Fruit fly (Drosophila melanogaster) whole organism: ENCODE results near the gene ClpX.

Source experiments
- CG8478 ChIP-seq: fragments of >200 bp; optimal IDR thresholded peaks from 2 replicates; lab custom pipeline; 2018; ENCODE audit warnings: inconsistent platforms
- Dll ChIP-seq: fragments of >200 bp; optimal IDR thresholded peaks from 2 replicates; lab custom pipeline; 2017
- EcR ChIP-seq, 2 experiments: fragments of >200 bp; optimal IDR thresholded peaks; 2 replicates each; lab custom pipeline; 2017; ENCODE audit warnings: missing biosample characterization in 2 of 2, missing genetic modification characterization in 2 of 2, missing genetic modification reagents in 2 of 2
- pan ChIP-seq: fragments of >200 bp; optimal IDR thresholded peaks from 2 replicates; lab custom pipeline; 2017
- psq ChIP-seq: fragments of >200 bp; optimal IDR thresholded peaks from 2 replicates; lab custom pipeline; 2017
- usp ChIP-seq: fragments of >200 bp; optimal IDR thresholded peaks from 2 replicates; lab custom pipeline; 2017; ENCODE audit warnings: missing biosample characterization, missing genetic modification characterization, mixed read lengths

Gene ClpX

DNA sequence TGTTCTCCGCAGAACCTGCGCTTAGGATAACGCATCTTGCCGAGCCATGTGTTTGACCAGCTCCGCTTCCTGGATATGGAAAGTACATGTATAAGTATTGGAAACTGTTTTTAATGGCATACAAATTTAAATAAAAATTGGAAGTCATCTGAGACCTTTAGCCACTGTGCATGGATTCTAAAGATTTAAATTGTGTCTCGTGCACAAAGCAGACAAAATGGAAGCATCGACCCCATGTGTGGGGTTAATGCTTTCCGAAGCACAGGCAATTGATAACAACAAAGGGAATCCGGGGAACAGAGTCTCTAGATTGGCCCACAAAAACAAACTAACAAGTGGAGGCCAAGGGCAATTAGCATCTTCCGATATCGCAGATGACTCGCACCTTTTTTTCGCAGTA, 1.7 kb downstream of the ClpX start:
- no peak for TF ChIP-seq usp (GFP tag; lab: Kevin White, UChicago)
- no peak for TF ChIP-seq CG8478 (lab: Kevin White, UChicago)
- TF ChIP-seq pan: no peak
- TF ChIP-seq psq: no peak
- TF ChIP-seq Dll (lab: Kevin White, UChicago): no peak
- TF ChIP-seq EcR (GFP tag; optimal IDR thresholded peaks at IDR 0.05; lab: Kevin White, UChicago): no peak

DNA sequence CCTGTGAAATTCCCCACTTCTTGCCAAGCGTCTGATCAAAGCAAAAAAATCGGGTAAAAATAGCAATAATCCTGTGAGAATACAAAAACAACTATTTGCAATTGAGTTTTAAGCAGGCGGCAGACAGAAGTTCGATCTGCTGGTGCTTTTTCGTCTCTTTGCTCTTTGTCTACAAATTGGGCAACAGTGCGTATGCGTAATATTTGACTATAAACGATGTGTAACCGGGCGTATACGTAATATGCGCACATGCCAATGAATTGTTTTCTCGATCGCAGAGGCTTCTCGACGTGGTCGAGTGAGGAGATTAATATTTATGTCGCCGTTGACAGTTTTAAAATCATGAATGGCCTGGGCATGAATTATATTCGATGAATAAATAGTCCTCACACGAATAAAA, 8.2 kb downstream of the ClpX start:
- TF ChIP-seq psq (no peak), pan (no peak), CG8478 (lab: Kevin White, UChicago) (no peak)

DNA sequence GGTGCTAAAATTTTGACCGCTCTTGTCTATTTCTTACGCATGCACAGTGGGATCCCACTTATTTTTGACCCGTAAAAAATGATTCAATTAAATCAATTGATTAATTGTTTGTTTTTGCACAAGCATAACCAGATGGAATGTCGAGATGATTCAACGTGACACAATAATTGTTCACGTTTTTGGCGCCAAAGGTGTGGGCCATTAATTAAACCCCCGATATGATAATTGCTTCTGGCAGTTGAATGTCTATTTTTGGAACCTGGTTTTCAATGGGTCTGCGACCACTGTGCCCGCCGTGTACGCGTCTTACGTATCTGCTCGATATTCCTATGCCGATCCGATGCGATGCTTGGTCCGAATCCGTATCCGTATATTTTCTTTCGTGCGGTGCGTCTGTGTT, 11.4 kb downstream of the ClpX start:
- no peak for TF ChIP-seq psq
- no peak for TF ChIP-seq CG8478 (lab: Kevin White, UChicago)
- TF ChIP-seq EcR (GFP tag; optimal IDR thresholded peaks at IDR 0.05; lab: Kevin White, UChicago): no peak
- TF ChIP-seq Dll (lab: Kevin White, UChicago): no peak
- TF ChIP-seq pan: no peak
- no peak for TF ChIP-seq usp (GFP tag; lab: Kevin White, UChicago)

DNA sequence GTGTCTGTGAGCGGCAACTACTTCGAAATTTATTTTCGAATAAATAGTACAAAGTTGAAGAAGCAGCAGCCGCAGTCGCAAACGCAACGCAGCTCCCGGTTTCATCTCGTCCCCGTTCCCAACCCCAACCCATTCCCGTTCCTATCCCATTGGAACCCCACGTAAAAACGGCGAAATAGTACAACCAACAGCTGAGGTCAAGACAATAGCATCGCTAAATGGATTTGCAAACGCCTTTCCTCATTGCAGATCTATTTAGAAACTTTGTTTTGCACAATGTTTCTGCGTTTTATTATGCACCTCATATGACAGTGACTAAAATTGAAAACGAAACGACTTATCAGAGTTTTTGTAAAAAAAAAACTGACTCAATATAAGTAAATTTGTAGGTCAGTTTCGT, 12.1 kb downstream of the ClpX start:
- TF ChIP-seq usp (GFP tag; lab: Kevin White, UChicago) (no peak), pan (no peak), CG8478 (lab: Kevin White, UChicago) (no peak), EcR (GFP tag; optimal IDR thresholded peaks at IDR 0.05; lab: Kevin White, UChicago) (no peak), psq (no peak), Dll (lab: Kevin White, UChicago) (no peak)

DNA sequence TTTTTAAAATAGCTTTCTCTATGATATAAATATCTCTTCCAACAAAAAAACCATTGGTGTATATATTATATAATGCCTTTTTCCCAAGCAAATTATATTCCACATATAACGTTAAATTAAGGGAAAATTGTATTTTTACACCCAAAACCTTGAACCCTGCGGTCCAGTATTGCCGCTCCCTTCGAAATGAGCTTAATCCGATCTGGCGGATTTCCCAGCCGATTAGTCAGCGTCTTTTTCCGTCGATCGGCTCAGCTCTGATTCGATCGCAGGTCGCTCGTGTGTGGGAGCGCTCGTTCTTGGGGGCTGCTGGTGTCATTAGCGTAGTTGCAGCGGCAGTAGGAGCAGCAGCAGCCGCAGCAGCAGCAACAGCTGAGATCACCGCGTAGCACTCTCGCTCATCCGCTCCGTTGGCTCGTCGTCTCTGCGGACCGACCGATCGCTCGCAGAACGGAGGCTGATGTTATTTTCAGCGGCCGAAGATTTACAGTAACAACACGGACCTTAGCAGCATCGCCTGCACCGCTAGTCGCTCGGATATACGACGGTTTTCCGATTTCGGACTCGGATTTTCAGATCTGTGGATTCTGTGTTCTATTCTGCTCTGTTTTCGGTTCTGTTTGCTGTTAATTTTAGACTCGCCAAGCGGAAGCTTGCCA, 13.0 kb downstream of the ClpX start, which contains the start of gene CG4733:
CG4733 (plus strand) TSS at position 350 of the 659 bp plus-strand sequence.
- TF ChIP-seq Dll (lab: Kevin White, UChicago): no peak
- TF ChIP-seq psq: no peak
- TF ChIP-seq CG8478 (lab: Kevin White, UChicago): no peak
- no peak for TF ChIP-seq pan
- TF ChIP-seq EcR (GFP tag; optimal IDR thresholded peaks at IDR 0.05; lab: Kevin White, UChicago): no peak
- no peak for TF ChIP-seq usp (GFP tag; lab: Kevin White, UChicago)

DNA sequence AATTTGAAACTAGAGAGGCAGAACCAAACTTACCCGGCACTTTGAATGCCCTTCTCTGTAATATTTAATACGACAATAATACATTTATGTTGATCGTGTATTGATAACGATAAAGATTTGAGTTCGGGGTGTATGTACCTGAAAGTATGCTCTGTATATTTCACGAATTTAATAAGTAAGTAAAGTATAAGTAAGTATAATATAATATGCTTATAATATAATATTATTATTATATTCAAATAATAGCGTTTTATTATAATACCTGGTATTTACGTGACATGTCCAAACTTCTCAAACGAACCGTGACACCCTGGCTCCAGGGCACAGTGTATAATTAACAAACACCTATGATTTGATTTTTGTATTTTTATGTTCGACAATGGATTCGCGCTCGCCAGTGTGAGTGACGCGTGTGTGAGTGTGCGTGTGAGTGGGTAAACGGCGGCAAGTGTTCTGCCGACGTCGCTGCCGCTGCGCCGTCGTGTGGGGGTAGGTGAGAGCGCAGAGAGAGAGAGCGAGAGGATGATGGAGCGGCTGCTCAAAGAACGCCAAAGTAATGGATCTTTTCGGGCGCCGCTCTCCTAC, 13.8 kb downstream of the ClpX start:
- TF ChIP-seq Dll (lab: Kevin White, UChicago) (peak; percentile 82), CG8478 (lab: Kevin White, UChicago) (no peak), EcR (GFP tag; optimal IDR thresholded peaks at IDR 0.05; lab: Kevin White, UChicago) (no peak), psq (no peak), usp (GFP tag; lab: Kevin White, UChicago) (no peak), pan (no peak)

DNA sequence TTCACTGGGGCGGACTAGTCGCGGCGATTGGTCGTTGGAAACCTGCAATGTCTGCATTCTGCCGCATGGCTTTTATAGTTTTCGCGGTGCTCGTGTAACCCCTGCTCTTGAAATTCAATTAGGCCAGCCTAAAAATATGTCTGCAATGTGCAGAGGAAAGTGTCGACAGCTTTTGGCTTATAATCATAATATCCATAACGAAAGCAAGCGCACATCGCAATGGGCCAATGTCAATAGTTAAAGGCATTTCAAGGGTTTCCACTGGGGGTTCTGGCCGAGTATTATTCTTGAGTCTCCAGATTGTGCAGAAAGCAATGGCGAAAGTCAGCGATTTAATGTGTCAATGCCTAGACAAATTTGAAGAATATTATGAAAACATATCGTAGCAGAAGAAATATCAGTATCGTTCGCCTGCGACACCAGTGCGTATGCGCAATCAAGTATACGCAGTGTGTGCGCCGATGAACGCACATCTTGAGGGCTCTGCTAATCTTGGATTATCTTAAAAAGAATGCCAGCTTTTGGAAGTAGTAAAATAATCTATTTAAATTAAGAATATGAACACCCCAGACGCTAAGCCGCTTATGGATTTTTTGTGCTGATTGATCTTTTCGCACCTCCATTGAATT, 15.2 kb downstream of the ClpX start, which contains the start of gene ninaE:
ninaE (minus strand) TSS at position 51 of the 629 bp plus-strand sequence.
- no peak for TF ChIP-seq psq
- TF ChIP-seq pan: no peak
- no peak for TF ChIP-seq EcR (GFP tag; optimal IDR thresholded peaks at IDR 0.05; lab: Kevin White, UChicago)
- TF ChIP-seq usp (GFP tag; lab: Kevin White, UChicago): no peak
- TF ChIP-seq Dll (lab: Kevin White, UChicago): no peak
- no peak for TF ChIP-seq CG8478 (lab: Kevin White, UChicago)

DNA sequence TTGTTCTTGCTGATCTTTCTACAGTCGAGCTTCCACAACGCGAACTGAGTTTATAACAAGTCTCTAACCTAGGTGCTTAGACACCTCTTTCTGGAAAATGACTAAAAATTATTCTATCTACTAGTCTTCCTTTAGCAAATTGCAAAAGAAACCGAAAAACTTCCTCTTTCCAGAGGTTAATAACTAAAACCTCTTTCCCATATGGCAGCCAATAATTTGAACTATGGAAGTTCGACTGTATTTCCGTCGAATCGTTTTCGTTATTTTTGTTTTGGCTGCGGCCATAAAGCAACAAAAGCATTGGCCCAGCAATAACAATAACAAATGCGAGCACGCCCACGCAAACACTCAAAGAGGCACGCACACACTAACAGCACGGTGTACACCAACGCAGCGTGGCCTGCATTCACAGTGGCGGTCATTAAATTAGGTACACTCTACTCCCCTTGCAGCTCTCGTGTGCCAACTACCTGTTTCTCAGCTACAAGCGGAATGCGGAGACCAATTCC, 23.0 kb downstream of the ClpX start:
- TF ChIP-seq psq (no peak), CG8478 (lab: Kevin White, UChicago) (no peak), Dll (lab: Kevin White, UChicago) (no peak), EcR (GFP tag; optimal IDR thresholded peaks at IDR 0.05; lab: Kevin White, UChicago) (no peak), usp (GFP tag; lab: Kevin White, UChicago) (no peak), pan (no peak)

DNA sequence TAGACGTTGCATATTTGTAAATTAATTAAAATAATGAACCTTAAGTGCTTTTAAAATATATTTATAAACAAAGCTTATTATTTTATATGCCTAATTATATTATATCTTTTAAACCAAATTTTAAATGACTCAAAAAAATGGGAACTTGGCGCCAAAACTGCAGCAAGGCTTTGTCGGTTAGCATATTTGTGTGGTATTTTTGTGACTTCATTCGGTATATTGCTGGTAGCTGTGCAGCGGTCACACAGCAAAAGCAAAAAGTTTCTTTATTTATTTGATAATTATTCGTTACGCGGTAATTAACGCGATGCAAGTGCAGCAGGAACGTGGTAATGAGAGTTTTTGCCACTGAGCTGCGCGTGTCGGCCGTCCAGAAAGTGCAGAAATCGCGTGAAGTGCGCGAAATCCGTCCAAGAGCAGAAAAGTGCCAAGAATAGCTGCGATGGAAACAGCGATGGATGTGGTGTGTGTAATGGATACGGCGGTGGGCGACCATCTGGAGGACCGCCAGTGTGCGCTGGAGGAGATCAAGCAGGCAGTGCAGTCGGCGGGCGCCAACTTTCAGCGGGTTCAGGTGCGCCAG, 23.9 kb downstream of the ClpX start, which contains the start of gene Ask1:
Ask1 (plus strand) TSS at position 250 of the 583 bp plus-strand sequence.
- TF ChIP-seq usp (GFP tag; lab: Kevin White, UChicago): no peak
- no peak for TF ChIP-seq EcR (GFP tag; optimal IDR thresholded peaks at IDR 0.05; lab: Kevin White, UChicago)
- TF ChIP-seq Dll (lab: Kevin White, UChicago): no peak
- TF ChIP-seq pan: no peak
- no peak for TF ChIP-seq psq
- no peak for TF ChIP-seq CG8478 (lab: Kevin White, UChicago)

DNA sequence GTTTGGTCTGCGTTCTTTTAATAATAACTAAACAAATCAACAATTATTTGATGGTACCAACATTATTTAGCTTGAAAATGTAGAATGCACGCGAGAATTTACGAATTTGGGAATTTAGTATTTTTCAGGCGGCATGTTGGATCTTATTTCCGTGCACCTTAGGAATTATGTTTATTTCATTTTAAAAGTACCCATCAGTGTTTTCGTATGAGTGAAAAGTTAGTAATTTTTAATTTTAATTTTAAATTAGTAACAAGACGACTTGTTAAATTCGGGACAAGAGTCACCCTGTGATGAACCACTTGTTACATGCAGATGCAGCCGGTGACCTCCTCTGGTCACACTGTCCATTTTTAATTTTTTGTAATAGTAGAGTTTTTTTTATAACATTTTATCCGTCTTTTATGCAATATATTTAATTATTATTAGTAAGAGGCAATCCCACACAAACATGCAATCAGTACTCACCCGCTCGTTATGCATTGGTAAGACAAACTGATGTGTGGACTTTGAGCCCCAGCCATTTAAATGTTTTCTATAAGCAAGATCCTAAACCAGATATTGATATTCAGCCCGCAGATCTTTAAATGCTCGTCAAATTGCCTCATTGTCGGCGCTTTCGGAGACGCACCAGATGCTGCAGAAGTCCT, 25.9 kb downstream of the ClpX start, which contains the start of the genes CG17186 and Arc42:
CG17186 (minus strand) TSS at position 88 of the 650 bp plus-strand sequence.
Arc42 (plus strand) TSS at position 311 of the 650 bp plus-strand sequence.
- TF ChIP-seq CG8478 (lab: Kevin White, UChicago): no peak
- no peak for TF ChIP-seq usp (GFP tag; lab: Kevin White, UChicago)
- TF ChIP-seq pan: no peak
- TF ChIP-seq Dll (lab: Kevin White, UChicago): no peak
- TF ChIP-seq psq: no peak
- TF ChIP-seq EcR (GFP tag; optimal IDR thresholded peaks at IDR 0.05; lab: Kevin White, UChicago): no peak
